Worm (Caenorhabditis elegans): ENCODE results near the gene rbm-17.

ce11 chrIV:11592165-11592564 is 46.0 kb upstream of the rbm-17 start, which contains the start of gene spe-36:
- no peak for TF ChIP-seq blmp-1 (tag; optimal IDR thresholded peaks at IDR 0.05)
- TF ChIP-seq snpc-4 (tag; optimal IDR thresholded peaks at IDR 0.05) = no peak
- TF ChIP-seq zip-8 (tag; optimal IDR thresholded peaks at IDR 0.05) = no peak
- no peak for TF ChIP-seq nhr-76 (tag; optimal IDR thresholded peaks at IDR 0.05)
- TF ChIP-seq tbx-8 (GFP tag; optimal IDR thresholded peaks at IDR 0.05) = no peak
- TF ChIP-seq pha-4 (tag; optimal IDR thresholded peaks at IDR 0.05) = no peak
- no peak for TF ChIP-seq mep-1 (tag; optimal IDR thresholded peaks at IDR 0.05)
- no peak for TF ChIP-seq unc-39 (tag; optimal IDR thresholded peaks at IDR 0.05)

Measured in whole organism, mixed stage, embryonic.